Fruit fly (Drosophila melanogaster) whole organism, prepupa: ENCODE results near the gene Nak.
A peak's percentile ranks its signal among the peaks of the same experiment; 100 is the strongest.

Experiments used
- CG10631 ChIP-seq: fragments of 200-800 bp; sonication (Bioruptor generic); optimal IDR thresholded peaks from 2 replicates; lab custom pipeline; 2016; ENCODE audit warnings: missing biosample characterization, missing genetic modification characterization
- CG11294 ChIP-seq: fragments of 200-800 bp; sonication (Bioruptor generic); IDR thresholded peaks from 2 replicates; pipeline ENCODE4 v1.3.6; 2022; ENCODE audit warnings: missing biosample characterization, missing genetic modification characterization
- CG11762 ChIP-seq: fragments of 200-800 bp; sonication (Bioruptor generic); optimal IDR thresholded peaks from 3 replicates; lab custom pipeline; 2016; ENCODE audit warnings: missing biosample characterization, missing genetic modification characterization; ENCODE audit not compliant: insufficient read depth
- CG11902 ChIP-seq: fragments of 200-800 bp; sonication (Bioruptor generic); optimal IDR thresholded peaks from 3 replicates; lab custom pipeline; 2016; ENCODE audit warnings: missing biosample characterization, missing genetic modification characterization
- CG15336 ChIP-seq: fragments of 200-800 bp; sonication (Bioruptor generic); IDR thresholded peaks from 2 replicates; pipeline ENCODE4 v1.3.6; 2022; ENCODE audit warnings: missing biosample characterization, missing genetic modification characterization
- CG1621 ChIP-seq: fragments of 200-800 bp; sonication (Bioruptor generic); optimal IDR thresholded peaks from 3 replicates; lab custom pipeline; 2018; ENCODE audit warnings: missing biosample characterization, mild to moderate bottlenecking, missing genetic modification characterization
- CG16779 ChIP-seq: fragments of 200-800 bp; sonication (Bioruptor generic); optimal IDR thresholded peaks from 3 replicates; lab custom pipeline; 2017; ENCODE audit warnings: missing biosample characterization, mild to moderate bottlenecking, missing genetic modification characterization
- CG31627 ChIP-seq: fragments of 200-800 bp; sonication (Bioruptor generic); optimal IDR thresholded peaks from 3 replicates; lab custom pipeline; 2016; ENCODE audit warnings: missing biosample characterization, missing genetic modification characterization
- CG32006 ChIP-seq: fragments of 200-800 bp; sonication (Bioruptor generic); optimal IDR thresholded peaks from 3 replicates; lab custom pipeline; 2017; ENCODE audit warnings: missing biosample characterization, mild to moderate bottlenecking, missing genetic modification characterization
- CG34406 ChIP-seq: fragments of 200-800 bp; sonication (Bioruptor generic); optimal IDR thresholded peaks from 3 replicates; lab custom pipeline; 2016; ENCODE audit warnings: missing biosample characterization, missing genetic modification characterization
- CG6163 ChIP-seq: fragments of 200-800 bp; sonication (Bioruptor generic); IDR thresholded peaks from 3 replicates; pipeline ENCODE4 v1.3.6; 2022; ENCODE audit warnings: missing biosample characterization, missing genetic modification characterization
- CG6276 ChIP-seq: fragments of 200-800 bp; sonication (Bioruptor generic); optimal IDR thresholded peaks from 2 replicates; lab custom pipeline; 2017; ENCODE audit warnings: missing biosample characterization, mild to moderate bottlenecking, missing genetic modification characterization
- CG7368 ChIP-seq: fragments of 200-800 bp; sonication (Bioruptor generic); optimal IDR thresholded peaks from 3 replicates; lab custom pipeline; 2016; ENCODE audit warnings: missing biosample characterization, missing genetic modification characterization
- CG8119 ChIP-seq: fragments of 200-800 bp; sonication (Bioruptor generic); IDR thresholded peaks from 3 replicates; pipeline ENCODE4 v1.3.6; 2022; ENCODE audit warnings: missing biosample characterization, missing genetic modification characterization
- CG8632 ChIP-seq: fragments of 200-800 bp; sonication (Bioruptor generic); optimal IDR thresholded peaks from 3 replicates; lab custom pipeline; 2016; ENCODE audit warnings: missing biosample characterization, missing genetic modification characterization
- CG9139 ChIP-seq: fragments of 200-800 bp; sonication (Bioruptor generic); optimal IDR thresholded peaks from 3 replicates; lab custom pipeline; 2017; ENCODE audit warnings: missing biosample characterization, mild to moderate bottlenecking, missing genetic modification characterization
- Eip78C ChIP-seq: fragments of 200-800 bp; sonication (Bioruptor generic); peaks from one replicate; lab custom pipeline; 2016; ENCODE audit warnings: missing biosample characterization, missing genetic modification characterization
- Eip93F ChIP-seq: fragments of 200-800 bp; sonication (Bioruptor generic); optimal IDR thresholded peaks from 2 replicates; lab custom pipeline; 2016; ENCODE audit warnings: missing biosample characterization, mild to moderate bottlenecking, missing genetic modification characterization
- Ets21C ChIP-seq: fragments of 200-800 bp; sonication (Bioruptor generic); optimal IDR thresholded peaks from 3 replicates; lab custom pipeline; 2016; ENCODE audit warnings: missing biosample characterization, missing genetic modification characterization
- Ets96B ChIP-seq: fragments of 200-800 bp; optimal IDR thresholded peaks from 2 replicates; lab custom pipeline; 2019; ENCODE audit warnings: missing biosample characterization, mild to moderate bottlenecking, missing genetic modification characterization, moderate library complexity
- Gug ChIP-seq: fragments of 200-800 bp; sonication (Bioruptor generic); IDR thresholded peaks from 2 replicates; pipeline ENCODE4 v1.3.6; 2022; ENCODE audit warnings: missing biosample characterization, missing genetic modification characterization
- Hr39 ChIP-seq: fragments of 200-800 bp; sonication (Bioruptor generic); optimal IDR thresholded peaks from 2 replicates; lab custom pipeline; 2016; ENCODE audit warnings: missing biosample characterization, missing genetic modification characterization
- Hr4 ChIP-seq: fragments of 200-800 bp; sonication (Bioruptor generic); optimal IDR thresholded peaks from 3 replicates; lab custom pipeline; 2016; ENCODE audit warnings: missing biosample characterization, missing genetic modification characterization
- Met ChIP-seq: fragments of 200-800 bp; sonication (Bioruptor generic); optimal IDR thresholded peaks from 3 replicates; lab custom pipeline; 2016; ENCODE audit warnings: missing biosample characterization, missing genetic modification characterization
- OdsH ChIP-seq: fragments of 200-800 bp; sonication (Bioruptor generic); optimal IDR thresholded peaks from 3 replicates; lab custom pipeline; 2016; ENCODE audit warnings: missing biosample characterization, missing genetic modification characterization
- dsx ChIP-seq: fragments of 200-800 bp; optimal IDR thresholded peaks from 3 replicates; lab custom pipeline; 2019; ENCODE audit warnings: missing biosample characterization, mild to moderate bottlenecking, missing genetic modification characterization, moderate library complexity; ENCODE audit not compliant: poor library complexity, severe bottlenecking
- eg ChIP-seq: fragments of 200-800 bp; sonication (Bioruptor generic); IDR thresholded peaks from 3 replicates; pipeline ENCODE4 v1.3.6; 2022; ENCODE audit warnings: missing biosample characterization, missing genetic modification characterization
- esn ChIP-seq: fragments of 200-800 bp; sonication (Bioruptor generic); optimal IDR thresholded peaks from 2 replicates; lab custom pipeline; 2016; ENCODE audit warnings: missing biosample characterization, mild to moderate bottlenecking, missing genetic modification characterization, moderate library complexity
- fd85E ChIP-seq: fragments of 200-800 bp; sonication (Bioruptor generic); optimal IDR thresholded peaks from 3 replicates; lab custom pipeline; 2016; ENCODE audit warnings: missing biosample characterization, missing genetic modification characterization
- fkh ChIP-seq: fragments of 200-800 bp; sonication (Bioruptor generic); optimal IDR thresholded peaks from 3 replicates; lab custom pipeline; 2017; ENCODE audit warnings: missing biosample characterization, mild to moderate bottlenecking, missing genetic modification characterization, moderate library complexity
- lz ChIP-seq: fragments of 200-800 bp; sonication (Bioruptor generic); optimal IDR thresholded peaks from 3 replicates; lab custom pipeline; 2016; ENCODE audit warnings: missing biosample characterization, missing genetic modification characterization
- pdm3 ChIP-seq: fragments of 200-800 bp; sonication (Bioruptor generic); optimal IDR thresholded peaks from 3 replicates; lab custom pipeline; 2016; ENCODE audit warnings: missing biosample characterization, missing genetic modification characterization
- spab ChIP-seq: fragments of 200-800 bp; sonication (Bioruptor generic); optimal IDR thresholded peaks from 2 replicates; lab custom pipeline; 2017; ENCODE audit warnings: missing biosample characterization, mild to moderate bottlenecking, missing genetic modification characterization, missing genetic modification reagents
- ss ChIP-seq, 2 experiments: fragments of 200-800 bp; sonication (Bioruptor generic); optimal IDR thresholded peaks; 2 replicates in 1 of 2; 3 replicates in 1 of 2; lab custom pipeline; 2017 to 2018; ENCODE audit warnings: mild to moderate bottlenecking in 2 of 2, missing biosample characterization in 2 of 2, missing genetic modification characterization in 2 of 2, moderate library complexity in 1 of 2
- vri ChIP-seq: fragments of 200-800 bp; sonication (Bioruptor generic); optimal IDR thresholded peaks from 3 replicates; lab custom pipeline; 2016; ENCODE audit warnings: missing biosample characterization, mild to moderate bottlenecking, missing genetic modification characterization

Nak gene

dm6 chr2L:18981947-18982579 is 13.5 kb upstream of the Nak start (continued):
- TF ChIP-seq CG16779 (peak; percentile 57), CG11762 (peak; percentile 26), esn (peak; percentile 51), fkh (GFP tag; lab: Kevin White, UChicago) (no peak), Gug (GFP tag; lab: Robert Waterston, UW) (peak; percentile 81), CG8632 (GFP tag; lab: Kevin White, UChicago) (peak; percentile 49), pdm3 (peak; percentile 73), lz (GFP tag; lab: Kevin White, UChicago) (peak; percentile 21), CG15336 (GFP tag; lab: Robert Waterston, UW) (peak; percentile 93), OdsH (GFP tag; lab: Kevin White, UChicago) (peak; percentile 71), CG9139 (GFP tag; lab: Kevin White, UChicago) (no peak), Ets96B (peak; percentile 64), vri (no peak), CG11902 (no peak), CG7368 (GFP tag; lab: Kevin White, UChicago) (peak; percentile 36), CG6163 (peak; percentile 56; the same call in 2 of the 3 replicates)
- TF ChIP-seq, all 60 proteins: peak for 48

- TF ChIP-seq CG15336 (GFP tag; lab: Robert Waterston, UW) (no peak), fkh (GFP tag; lab: Kevin White, UChicago) (peak; percentile 1)
These were observed 12.9 kb upstream of the Nak start for dm6 chr2L:18981484-18981883.

- TF ChIP-seq Hr39 (GFP tag; lab: Kevin White, UChicago) = no peak
- no peak for TF ChIP-seq CG10631 (GFP tag; lab: Kevin White, UChicago)
- peak; percentile 42; the same call in 2 of the 3 replicates for TF ChIP-seq CG8119
- peak; percentile 34; the same call in 1 of the 2 replicates for TF ChIP-seq CG11294 (GFP tag; lab: Robert Waterston, UW)
- peak; percentile 61 for TF ChIP-seq CG15336 (GFP tag; lab: Robert Waterston, UW)
- TF ChIP-seq CG11902 = no peak
- TF ChIP-seq Hr4 (GFP tag; lab: Kevin White, UChicago) = peak; percentile 24
- TF ChIP-seq Eip93F (GFP tag; lab: Kevin White, UChicago) = no peak
- TF ChIP-seq CG1621 (tag; lab: Kevin White, UChicago) = no peak
- peak; percentile 42 for TF ChIP-seq CG32006 (GFP tag; lab: Kevin White, UChicago)
- TF ChIP-seq Met (GFP tag; lab: Kevin White, UChicago) = no peak
- peak; percentile 11 for TF ChIP-seq pdm3
- peak; percentile 72 for TF ChIP-seq eg
- no peak for TF ChIP-seq spab
- TF ChIP-seq Ets21C (GFP tag; lab: Kevin White, UChicago) = no peak
- TF ChIP-seq lz (GFP tag; lab: Kevin White, UChicago) = no peak
- no peak for TF ChIP-seq CG6163
- TF ChIP-seq dsx = no peak
- no peak for TF ChIP-seq CG31627 (GFP tag; lab: Kevin White, UChicago)
- TF ChIP-seq CG6276 (GFP tag; lab: Kevin White, UChicago) = peak; percentile 37
- TF ChIP-seq fd85E (GFP tag; lab: Kevin White, UChicago) = no peak
- no peak for TF ChIP-seq CG34406 (GFP tag; lab: Kevin White, UChicago)
- TF ChIP-seq Eip78C (GFP tag; lab: Kevin White, UChicago) = peak; percentile 45
- no peak for TF ChIP-seq ss (GFP tag; optimal IDR thresholded peaks at IDR 0.05; lab: Kevin White, UChicago)
- no peak for TF ChIP-seq Gug (GFP tag; lab: Robert Waterston, UW)
These were observed 12.4 kb upstream of the Nak start for dm6 chr2L:18980982-18981381.

- TF ChIP-seq ss (GFP tag; optimal IDR thresholded peaks at IDR 0.05; lab: Kevin White, UChicago) (peak in 1 of 2 experiments; percentile 81), CG16779 (no peak)
These were observed 10.9 kb upstream of the Nak start for dm6 chr2L:18979407-18979806.
